Fruit fly (Drosophila melanogaster): ENCODE results near the gene CG42374.

CG42374 gene

DNA sequence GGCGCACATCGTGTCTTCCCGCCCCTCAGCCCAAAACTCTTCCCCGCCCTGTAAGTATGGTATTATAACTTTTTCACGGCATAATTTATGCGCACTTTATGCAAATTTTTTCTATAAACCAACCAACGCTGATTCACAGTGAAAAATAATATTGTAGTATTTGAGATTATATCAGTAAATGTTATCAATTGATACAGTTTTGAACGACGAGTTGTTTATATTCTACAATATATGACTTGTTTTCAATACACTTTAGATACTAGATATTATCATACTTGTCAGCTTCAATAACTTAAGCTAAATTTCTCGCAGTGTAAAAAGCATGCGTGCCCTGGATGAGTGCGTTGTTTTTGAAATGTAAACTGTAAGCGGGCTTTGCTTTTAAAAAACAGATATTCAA lies 47.2 kb upstream of the CG42374 start:
- TF ChIP-seq pzg (GFP tag; optimal IDR thresholded peaks at IDR 0.05) (no peak), CG17802 (tag; optimal IDR thresholded peaks at IDR 0.05) (no peak), Chrac-16 (GFP tag; optimal IDR thresholded peaks at IDR 0.05) (no peak), CG43689 (GFP tag; IDR thresholded peaks at IDR 0.05) (no peak), CG7839 (tag; optimal IDR thresholded peaks at IDR 0.05) (peak; percentile 70), CG12104 (GFP tag; optimal IDR thresholded peaks at IDR 0.05) (peak; percentile 15), CG12299 (tag; optimal IDR thresholded peaks at IDR 0.05) (no peak), NC2β (GFP tag; optimal IDR thresholded peaks at IDR 0.05) (no peak), dm (GFP tag; optimal IDR thresholded peaks at IDR 0.05) (no peak), CG11695 (GFP tag; IDR thresholded peaks at IDR 0.05) (peak; percentile 43; the same call in 1 of the 3 replicates), CG42726 (GFP tag; IDR thresholded peaks at IDR 0.05; ENCODE audit: partially characterized antibody) (no peak), exex (tag; optimal IDR thresholded peaks at IDR 0.05) (no peak), dmrt99B (tag; optimal IDR thresholded peaks at IDR 0.05) (peak; percentile 77), HHEX (GFP tag; optimal IDR thresholded peaks at IDR 0.05) (no peak), Camta (GFP tag; optimal IDR thresholded peaks at IDR 0.05) (no peak), phol (tag; optimal IDR thresholded peaks at IDR 0.05) (peak; percentile 58), CG9817 (tag; optimal IDR thresholded peaks at IDR 0.05) (peak; percentile 53), Usf (GFP tag; optimal IDR thresholded peaks at IDR 0.05) (no peak), CG10147 (GFP tag; optimal IDR thresholded peaks at IDR 0.05) (peak; percentile 76), Sox102F (GFP tag; optimal IDR thresholded peaks at IDR 0.05) (peak; percentile 65), dysf (GFP tag; IDR thresholded peaks at IDR 0.05) (peak; percentile 47; the same call in 1 of the 3 replicates), gem (tag; optimal IDR thresholded peaks at IDR 0.05) (peak; percentile 74), ci (GFP tag; IDR thresholded peaks at IDR 0.05) (peak; percentile 41; the same call in 1 of the 3 replicates), CG15479 (GFP tag; optimal IDR thresholded peaks at IDR 0.05) (no peak), ham (GFP tag; IDR thresholded peaks at IDR 0.05) (no peak), Sin3A (optimal IDR thresholded peaks at IDR 0.05) (no peak), jumu (GFP tag; optimal IDR thresholded peaks at IDR 0.05) (no peak), CG2678 (tag; optimal IDR thresholded peaks at IDR 0.05) (peak; percentile 78), MBD-R2 (GFP tag; IDR thresholded peaks at IDR 0.05) (no peak), disco-r (GFP tag; optimal IDR thresholded peaks at IDR 0.05) (no peak), run (tag; optimal IDR thresholded peaks at IDR 0.05) (peak; percentile 17), Hsf (GFP tag; optimal IDR thresholded peaks at IDR 0.05) (no peak), maf-S (GFP tag; optimal IDR thresholded peaks at IDR 0.05) (no peak), Hand (GFP tag; optimal IDR thresholded peaks at IDR 0.05) (no peak), TFAM (GFP tag; optimal IDR thresholded peaks at IDR 0.05) (no peak), wdn (GFP tag; IDR thresholded peaks at IDR 0.05) (no peak), CG13287 (GFP tag; IDR thresholded peaks at IDR 0.05; ENCODE audit: partially characterized antibody) (no peak), gcm2 (GFP tag; optimal IDR thresholded peaks at IDR 0.05) (no peak), pnt (GFP tag; optimal IDR thresholded peaks at IDR 0.05) (no peak), CG4424 (GFP tag; optimal IDR thresholded peaks at IDR 0.05) (peak; percentile 41), esg (GFP tag; conservative IDR thresholded peaks at IDR 0.05) (no peak), CG11398 (GFP tag; optimal IDR thresholded peaks at IDR 0.05) (no peak), scrt (GFP tag; optimal IDR thresholded peaks at IDR 0.05) (peak; percentile 52), fd102C (GFP tag; optimal IDR thresholded peaks at IDR 0.05) (no peak), D (optimal IDR thresholded peaks at IDR 0.05) (no peak), D (GFP tag; optimal IDR thresholded peaks at IDR 0.05) (no peak), tll (GFP tag; optimal IDR thresholded peaks at IDR 0.05) (no peak), Hmr (GFP tag; optimal IDR thresholded peaks at IDR 0.05) (peak; percentile 58), Dip2 (GFP tag; IDR thresholded peaks at IDR 0.05) (no peak), CG16779 (GFP tag; IDR thresholded peaks at IDR 0.05) (no peak), CG2199 (GFP tag; IDR thresholded peaks at IDR 0.05) (no peak), CG1529 (GFP tag; optimal IDR thresholded peaks at IDR 0.05) (no peak)
